Worm (Caenorhabditis elegans) whole organism, early embryonic: ENCODE results near the gene unc-82.

Experiments used
- ama-1 ChIP-seq: fragments of 150-350 bp; optimal IDR thresholded peaks from 2 replicates; lab custom pipeline; 2014
- ceh-36 ChIP-seq: sonication (generic microtip); optimal IDR thresholded peaks from 2 replicates; lab custom pipeline; 2016; ENCODE audit warnings: missing genetic modification characterization, inconsistent platforms, missing compliant biosample characterization
- ets-7 ChIP-seq: sonication (generic microtip); optimal IDR thresholded peaks from 2 replicates; lab custom pipeline; 2016; ENCODE audit warnings: missing genotype, missing genetic modification characterization, missing compliant biosample characterization
- flt-1 ChIP-seq: fragments of 200-800 bp; sonication (Bioruptor generic); IDR thresholded peaks from 2 replicates; pipeline ENCODE4 v1.3.6; 2022; ENCODE audit warnings: missing genetic modification characterization, missing compliant biosample characterization
- hmg-4 ChIP-seq: fragments of 200-800 bp; sonication (Bioruptor generic); optimal IDR thresholded peaks from 2 replicates; lab custom pipeline; 2018; ENCODE audit warnings: mild to moderate bottlenecking, missing genetic modification characterization, missing compliant biosample characterization
- pes-1 ChIP-seq: fragments of 200-800 bp; sonication (Bioruptor generic); IDR thresholded peaks from 2 replicates; pipeline ENCODE4 v1.3.6; 2022; ENCODE audit warnings: missing genetic modification reagents, missing genetic modification characterization, missing compliant biosample characterization
- sea-1 ChIP-seq: fragments of 200-800 bp; sonication (Bioruptor generic); conservative IDR thresholded peaks from 2 replicates; pipeline ENCODE4 v1.3.6; 2022; ENCODE audit warnings: missing genetic modification characterization, missing compliant biosample characterization
- tbx-11 ChIP-seq: fragments of 200-800 bp; sonication (Bioruptor generic); IDR thresholded peaks from 2 replicates; pipeline ENCODE4 v1.3.6; 2022; ENCODE audit warnings: missing genetic modification characterization, missing compliant biosample characterization
- tbx-37 ChIP-seq: fragments of 200-800 bp; sonication (Bioruptor generic); conservative IDR thresholded peaks from 2 replicates; pipeline ENCODE4 v1.3.6; 2022; ENCODE audit warnings: missing genetic modification reagents, missing genetic modification characterization, missing compliant biosample characterization

ce11 chrIV:7426055-7426454, 1.8 kb downstream of the unc-82 start:
- TF ChIP-seq ceh-36 (tag; lab: Kevin White, UChicago) (no peak), tbx-37 (GFP tag; lab: Robert Waterston, UW) (no peak), hmg-4 (no peak), pes-1 (GFP tag; lab: Robert Waterston, UW) (no peak), flt-1 (GFP tag; lab: Robert Waterston, UW) (no peak), tbx-11 (GFP tag; lab: Robert Waterston, UW) (no peak), ama-1 (no peak), sea-1 (GFP tag; lab: Robert Waterston, UW) (no peak), ets-7 (no peak)
